Fruit fly (Drosophila melanogaster) whole organism, pupa: Measurements from ENCODE around the gene CG14841.

Experiments used
- CG10348 ChIP-seq: fragments of 200-800 bp; sonication (Bioruptor generic); IDR thresholded peaks from 2 replicates; pipeline ENCODE4 v1.3.6; 2022; ENCODE audit warnings: missing biosample characterization, missing genetic modification characterization
- CG12605 ChIP-seq: fragments of 200-800 bp; sonication (Bioruptor generic); IDR thresholded peaks from 2 replicates; pipeline ENCODE4 v1.3.6; 2022; ENCODE audit warnings: missing biosample characterization, missing genetic modification characterization
- CG13204 ChIP-seq: fragments of 200-800 bp; sonication (Bioruptor generic); optimal IDR thresholded peaks from 2 replicates; lab custom pipeline; 2018; ENCODE audit warnings: missing biosample characterization, mild to moderate bottlenecking, missing genetic modification characterization, moderate library complexity
- CG14655 ChIP-seq: fragments of 200-800 bp; sonication (Bioruptor generic); optimal IDR thresholded peaks from 3 replicates; lab custom pipeline; 2017; ENCODE audit warnings: mild to moderate bottlenecking, missing biosample characterization, missing genetic modification reagents, missing genetic modification characterization
- CG15710 ChIP-seq: fragments of 200-800 bp; sonication (Bioruptor generic); optimal IDR thresholded peaks from 2 replicates; lab custom pipeline; 2018; ENCODE audit warnings: missing biosample characterization, mild to moderate bottlenecking, missing genetic modification characterization, moderate library complexity
- CG17806 ChIP-seq: fragments of 200-800 bp; sonication (Bioruptor generic); optimal IDR thresholded peaks from 2 replicates; lab custom pipeline; 2018; ENCODE audit warnings: missing biosample characterization, mild to moderate bottlenecking, missing genetic modification characterization, moderate library complexity
- CG32121 ChIP-seq: fragments of 200-800 bp; sonication (Bioruptor generic); IDR thresholded peaks from 2 replicates; pipeline ENCODE4 v1.3.6; 2022; ENCODE audit warnings: missing biosample characterization, missing genetic modification characterization
- CG34367 ChIP-seq: fragments of 200-800 bp; sonication (Bioruptor generic); optimal IDR thresholded peaks from 2 replicates; lab custom pipeline; 2018; ENCODE audit warnings: missing biosample characterization, mild to moderate bottlenecking, missing genetic modification characterization
- CG4496 ChIP-seq: fragments of 200-800 bp; sonication (Bioruptor generic); IDR thresholded peaks from 3 replicates; pipeline ENCODE4 v1.3.6; 2022; ENCODE audit warnings: missing biosample characterization, missing genetic modification characterization
- CG8159 ChIP-seq: fragments of 200-800 bp; sonication (Bioruptor generic); optimal IDR thresholded peaks from 3 replicates; lab custom pipeline; 2018; ENCODE audit warnings: missing biosample characterization, mild to moderate bottlenecking, missing genetic modification characterization, moderate library complexity
- CG8301 ChIP-seq: fragments of 200-800 bp; sonication (Bioruptor generic); optimal IDR thresholded peaks from 2 replicates; lab custom pipeline; 2018; ENCODE audit warnings: missing biosample characterization, mild to moderate bottlenecking, missing genetic modification characterization
- CG9948 ChIP-seq: fragments of 200-800 bp; sonication (Bioruptor generic); optimal IDR thresholded peaks from 2 replicates; lab custom pipeline; 2018; ENCODE audit warnings: missing biosample characterization, mild to moderate bottlenecking, missing genetic modification characterization, moderate library complexity
- D1 ChIP-seq: fragments of 200-800 bp; sonication (Bioruptor generic); optimal IDR thresholded peaks from 2 replicates; lab custom pipeline; 2018; ENCODE audit warnings: missing biosample characterization, mild to moderate bottlenecking, missing genetic modification characterization, moderate library complexity
- EcR ChIP-seq: fragments of 200-800 bp; sonication (Bioruptor generic); optimal IDR thresholded peaks from 3 replicates; lab custom pipeline; 2019; ENCODE audit warnings: missing biosample characterization, missing genetic modification characterization, mild to moderate bottlenecking, moderate library complexity, missing genetic modification reagents
- Ets98B ChIP-seq: fragments of 200-800 bp; sonication (Bioruptor generic); IDR thresholded peaks from 2 replicates; pipeline ENCODE4 v1.3.6; 2022; ENCODE audit warnings: missing biosample characterization, missing genetic modification characterization
- Pif1A ChIP-seq: fragments of 200-800 bp; sonication (Bioruptor generic); optimal IDR thresholded peaks from 3 replicates; lab custom pipeline; 2016; ENCODE audit warnings: missing biosample characterization, missing genetic modification characterization
- Pif1B ChIP-seq: fragments of 200-800 bp; sonication (Bioruptor generic); optimal IDR thresholded peaks from 3 replicates; lab custom pipeline; 2016; ENCODE audit warnings: missing biosample characterization, missing genetic modification characterization
- Snoo ChIP-seq: fragments of 200-800 bp; sonication (Bioruptor generic); optimal IDR thresholded peaks from 3 replicates; lab custom pipeline; 2017; ENCODE audit warnings: missing biosample characterization, mild to moderate bottlenecking, missing genetic modification characterization, inconsistent platforms
- fd96Ca ChIP-seq: fragments of 200-800 bp; sonication (Bioruptor generic); IDR thresholded peaks from 3 replicates; pipeline ENCODE4 v1.3.6; 2022; ENCODE audit warnings: missing biosample characterization, missing genetic modification characterization
- gl ChIP-seq: fragments of 200-800 bp; sonication (Bioruptor generic); optimal IDR thresholded peaks from 2 replicates; lab custom pipeline; 2018; ENCODE audit warnings: missing biosample characterization, mild to moderate bottlenecking, missing genetic modification characterization
- rn ChIP-seq: fragments of 200-800 bp; sonication (Bioruptor generic); IDR thresholded peaks from 2 replicates; pipeline ENCODE4 v1.3.6; 2022; ENCODE audit warnings: missing biosample characterization, missing genetic modification characterization

CG14841 gene

dm6 chr3R:14259821-14260220 lies 2.4 kb downstream of the CG14841 start, which contains the start of gene MetRS-m:
MetRS-m (minus strand) TSS chr3R:14259991.
- no peak for TF ChIP-seq CG17806
- TF ChIP-seq Pif1B (GFP tag; lab: Kevin White, UChicago): no peak
- TF ChIP-seq D1 (tag; lab: Kevin White, UChicago): no peak
- no peak for TF ChIP-seq CG32121 (GFP tag; lab: Robert Waterston, UW)
- no peak for TF ChIP-seq gl (tag; lab: Kevin White, UChicago)
- TF ChIP-seq CG10348 (GFP tag; lab: Robert Waterston, UW): no peak
- no peak for TF ChIP-seq CG34367 (tag; lab: Kevin White, UChicago)
- no peak for TF ChIP-seq Pif1A (GFP tag; lab: Kevin White, UChicago)
- TF ChIP-seq EcR (GFP tag; lab: Kevin White, UChicago): no peak
- no peak for TF ChIP-seq CG4496 (GFP tag; lab: Robert Waterston, UW)
- TF ChIP-seq, all 21 proteins: peak for 0

- no peak for TF ChIP-seq gl (tag; lab: Kevin White, UChicago)
- TF ChIP-seq rn (GFP tag; lab: Robert Waterston, UW): no peak
- TF ChIP-seq CG17806: no peak
- no peak for TF ChIP-seq EcR (GFP tag; lab: Kevin White, UChicago)
- TF ChIP-seq CG34367 (tag; lab: Kevin White, UChicago): no peak
- no peak for TF ChIP-seq CG8301 (tag; lab: Kevin White, UChicago)
- TF ChIP-seq CG14655: no peak
- no peak for TF ChIP-seq CG15710 (tag; lab: Kevin White, UChicago)
- TF ChIP-seq CG10348 (GFP tag; lab: Robert Waterston, UW): no peak
- TF ChIP-seq CG12605 (GFP tag; lab: Robert Waterston, UW): no peak
Measured at dm6 chr3R:14255808-14256207, 6.4 kb downstream of the CG14841 start, which contains the start of gene CG43179. CG43179 (plus strand) TSS chr3R:14256108.

- TF ChIP-seq CG14655 (no peak), EcR (GFP tag; lab: Kevin White, UChicago) (no peak), CG17806 (no peak), CG13204 (GFP tag; lab: Kevin White, UChicago) (no peak), D1 (tag; lab: Kevin White, UChicago) (no peak), CG8159 (no peak), gl (tag; lab: Kevin White, UChicago) (no peak), CG15710 (tag; lab: Kevin White, UChicago) (no peak), CG9948 (tag; lab: Kevin White, UChicago) (no peak), CG4496 (GFP tag; lab: Robert Waterston, UW) (no peak), CG12605 (GFP tag; lab: Robert Waterston, UW) (no peak), CG32121 (GFP tag; lab: Robert Waterston, UW) (no peak), Pif1B (GFP tag; lab: Kevin White, UChicago) (no peak), CG34367 (tag; lab: Kevin White, UChicago) (no peak), Snoo (tag; lab: Kevin White, UChicago) (no peak), Ets98B (GFP tag; lab: Robert Waterston, UW) (no peak), CG8301 (tag; lab: Kevin White, UChicago) (no peak), rn (GFP tag; lab: Robert Waterston, UW) (no peak), Pif1A (GFP tag; lab: Kevin White, UChicago) (no peak), CG10348 (GFP tag; lab: Robert Waterston, UW) (no peak)
Measured at dm6 chr3R:14245371-14245770, 16.8 kb downstream of the CG14841 start, which contains the start of gene CG9616. CG9616 (minus strand) TSS chr3R:14245471.

dm6 chr3R:14244577-14244976 lies 17.6 kb downstream of the CG14841 start, which contains the start of gene CG43291:
CG43291 (minus strand) TSS chr3R:14244677.
- TF ChIP-seq CG15710 (tag; lab: Kevin White, UChicago) (no peak), CG8301 (tag; lab: Kevin White, UChicago) (no peak), CG13204 (GFP tag; lab: Kevin White, UChicago) (no peak), rn (GFP tag; lab: Robert Waterston, UW) (no peak), D1 (tag; lab: Kevin White, UChicago) (no peak), CG8159 (no peak), CG34367 (tag; lab: Kevin White, UChicago) (no peak), Snoo (tag; lab: Kevin White, UChicago) (no peak), gl (tag; lab: Kevin White, UChicago) (no peak), CG12605 (GFP tag; lab: Robert Waterston, UW) (no peak), CG32121 (GFP tag; lab: Robert Waterston, UW) (no peak), CG14655 (no peak), Ets98B (GFP tag; lab: Robert Waterston, UW) (no peak), CG17806 (no peak), CG10348 (GFP tag; lab: Robert Waterston, UW) (no peak)
- TF ChIP-seq, all 21 proteins: peak for 0

dm6 chr3R:14229045-14229444 lies 33.2 kb downstream of the CG14841 start, which contains the start of gene CG9624:
CG9624 (minus strand) TSS chr3R:14229145.
- no peak for TF ChIP-seq CG15710 (tag; lab: Kevin White, UChicago)

dm6 chr3R:14226662-14227061 lies 35.6 kb downstream of the CG14841 start, which contains the start of gene CG9631:
CG9631 (minus strand) TSS chr3R:14226762.
- TF ChIP-seq CG15710 (tag; lab: Kevin White, UChicago): no peak
- no peak for TF ChIP-seq Ets98B (GFP tag; lab: Robert Waterston, UW)
- no peak for TF ChIP-seq gl (tag; lab: Kevin White, UChicago)
- no peak for TF ChIP-seq fd96Ca
- no peak for TF ChIP-seq Snoo (tag; lab: Kevin White, UChicago)
